Worm (Caenorhabditis elegans) whole organism, L1 larva: ENCODE data around the gene R02D5.7.
"Not testable (repeated sequence)": the region's sequence is repeated elsewhere in the genome, so short reads cannot be mapped to it uniquely, and the experiment has no call there.

Experiments
- ceh-63 ChIP-seq: fragments of 200-800 bp; sonication (Bioruptor generic); optimal IDR thresholded peaks from 2 replicates; lab custom pipeline; 2018; ENCODE audit warnings: mild to moderate bottlenecking, missing genetic modification characterization, missing compliant biosample characterization
- efl-1 ChIP-seq, 4 experiments: fragments of 150-350 bp; optimal IDR thresholded peaks in 3 of 4; peaks in 1 of 4; 1 replicate in 1 of 4; 2 replicates in 3 of 4; lab custom pipeline; 2014; ENCODE audit warnings: missing biosample characterization in 2 of 4, missing genetic modification characterization in 2 of 4, missing genetic modification reagents in 2 of 4
- egl-13 ChIP-seq: sonication (generic microtip); optimal IDR thresholded peaks from 2 replicates; lab custom pipeline; 2016; ENCODE audit warnings: missing genotype, missing genetic modification reagents, missing genetic modification characterization, missing compliant biosample characterization
- egl-27 ChIP-seq, 2 experiments: fragments of 150-350 bp in 1 of 2; sonication (generic microtip); optimal IDR thresholded peaks; 3 replicates each; lab custom pipeline; 2017 to 2018; ENCODE audit warnings: missing biosample characterization in 2 of 2, missing genetic modification characterization in 2 of 2, missing genetic modification reagents in 2 of 2
- elt-2 ChIP-seq: sonication (generic microtip); optimal IDR thresholded peaks from 2 replicates; lab custom pipeline; 2016; ENCODE audit warnings: missing genetic modification characterization, mild to moderate bottlenecking, inconsistent platforms, missing compliant biosample characterization, missing genetic modification reagents
- elt-3 ChIP-seq, 6 experiments: fragments of 150-350 bp in 1 of 6; sonication (generic microtip); optimal IDR thresholded peaks; 2 replicates each; lab custom pipeline; 2017 to 2018; ENCODE audit warnings: missing biosample characterization in 6 of 6, missing genetic modification characterization in 6 of 6, inconsistent platforms in 1 of 6
- fkh-4 ChIP-seq: sonication (generic microtip); optimal IDR thresholded peaks from 2 replicates; lab custom pipeline; 2016; ENCODE audit warnings: missing compliant biosample characterization, missing genetic modification characterization, borderline replicate concordance
- grh-1 ChIP-seq: fragments of 200-800 bp; sonication (Bioruptor generic); IDR thresholded peaks from 2 replicates; pipeline ENCODE4 v1.3.6; 2022; ENCODE audit warnings: missing genetic modification reagents, missing genetic modification characterization, missing compliant biosample characterization
- isw-1 ChIP-seq: fragments of 200-800 bp; sonication (Bioruptor generic); IDR thresholded peaks from 2 replicates; pipeline ENCODE4 v1.3.6; 2022; ENCODE audit warnings: missing genetic modification characterization, missing compliant biosample characterization
- lin-15B ChIP-seq: fragments of 150-350 bp; sonication (generic microtip); optimal IDR thresholded peaks from 3 replicates; lab custom pipeline; 2014; ENCODE audit warnings: missing biosample characterization, missing genetic modification characterization
- lin-39 ChIP-seq: fragments of 150-350 bp; optimal IDR thresholded peaks from 2 replicates; lab custom pipeline; 2014; ENCODE audit warnings: missing biosample characterization, missing genetic modification reagents, missing genetic modification characterization
- mab-9 ChIP-seq: fragments of 200-800 bp; sonication (Bioruptor generic); IDR thresholded peaks from 2 replicates; pipeline ENCODE4 v1.3.6; 2022; ENCODE audit warnings: missing genetic modification reagents, missing genetic modification characterization, missing compliant biosample characterization
- mep-1 ChIP-seq: fragments of 150-350 bp; optimal IDR thresholded peaks from 2 replicates; lab custom pipeline; 2014; ENCODE audit warnings: missing biosample characterization, missing genetic modification characterization
- nhr-11 ChIP-seq: fragments of 150-350 bp; optimal IDR thresholded peaks from 2 replicates; lab custom pipeline; 2014; ENCODE audit warnings: missing biosample characterization, missing genetic modification characterization
- nhr-20 ChIP-seq: sonication (generic microtip); optimal IDR thresholded peaks from 2 replicates; lab custom pipeline; 2016; ENCODE audit warnings: mild to moderate bottlenecking, missing genetic modification characterization, missing compliant biosample characterization
- nhr-71 ChIP-seq: sonication (generic microtip); optimal IDR thresholded peaks from 2 replicates; lab custom pipeline; 2016; ENCODE audit warnings: mild to moderate bottlenecking, missing genetic modification characterization, moderate library complexity, missing compliant biosample characterization
- nhr-90 ChIP-seq: sonication (generic microtip); optimal IDR thresholded peaks from 2 replicates; lab custom pipeline; 2016; ENCODE audit warnings: mild to moderate bottlenecking, missing genetic modification characterization, missing compliant biosample characterization; ENCODE audit not compliant: poor library complexity
- pax-3 ChIP-seq: fragments of 200-800 bp; sonication (Bioruptor generic); optimal IDR thresholded peaks from 2 replicates; lab custom pipeline; 2018; ENCODE audit warnings: mild to moderate bottlenecking, missing genetic modification characterization, moderate library complexity, missing compliant biosample characterization
- pqm-1 ChIP-seq: sonication (generic microtip); optimal IDR thresholded peaks from 3 replicates; lab custom pipeline; 2017; ENCODE audit warnings: missing biosample characterization, missing genetic modification characterization
- skn-1 ChIP-seq: fragments of 150-350 bp; optimal IDR thresholded peaks from 2 replicates; lab custom pipeline; 2014; ENCODE audit warnings: missing biosample characterization, missing genetic modification characterization
- snpc-4 ChIP-seq: fragments of 150-350 bp; optimal IDR thresholded peaks from 2 replicates; lab custom pipeline; 2014; ENCODE audit warnings: missing biosample characterization, missing genetic modification characterization
- swsn-7 ChIP-seq: sonication (generic microtip); optimal IDR thresholded peaks from 2 replicates; lab custom pipeline; 2016; ENCODE audit warnings: missing genetic modification characterization, missing compliant biosample characterization
- tbx-2 ChIP-seq: sonication (generic microtip); optimal IDR thresholded peaks from 2 replicates; lab custom pipeline; 2016; ENCODE audit warnings: missing genetic modification characterization, missing compliant biosample characterization
- tlp-1 ChIP-seq: fragments of 150-350 bp; optimal IDR thresholded peaks from 2 replicates; lab custom pipeline; 2014; ENCODE audit warnings: missing biosample characterization, missing genetic modification characterization
- unc-30 ChIP-seq: sonication (generic microtip); optimal IDR thresholded peaks from 2 replicates; lab custom pipeline; 2017; ENCODE audit warnings: missing biosample characterization, missing genetic modification characterization
- unc-62 ChIP-seq: fragments of 150-350 bp; optimal IDR thresholded peaks from 2 replicates; lab custom pipeline; 2014; ENCODE audit warnings: missing biosample characterization, missing genetic modification reagents, missing genetic modification characterization
- unc-86 ChIP-seq: sonication (generic microtip); optimal IDR thresholded peaks from 2 replicates; lab custom pipeline; 2016; ENCODE audit warnings: missing genetic modification characterization, missing compliant biosample characterization
- zag-1 ChIP-seq: fragments of 150-350 bp; optimal IDR thresholded peaks from 2 replicates; lab custom pipeline; 2014; ENCODE audit warnings: missing biosample characterization, missing genetic modification characterization
- zip-4 ChIP-seq: fragments of 200-800 bp; sonication (Bioruptor generic); optimal IDR thresholded peaks from 2 replicates; lab custom pipeline; 2018; ENCODE audit warnings: mild to moderate bottlenecking, missing genetic modification characterization, moderate library complexity, missing compliant biosample characterization

The R02D5.7 gene

ce11 chrV:14468196-14468874 is 13.0 kb downstream of the R02D5.7 start, which contains the start of gene srz-97 (continued):
- TF ChIP-seq grh-1 (GFP tag; lab: Robert Waterston, UW) (peak; percentile 65), swsn-7 (tag; lab: Kevin White, UChicago) (peak; percentile 58), nhr-11 (tag; lab: Kevin White, UChicago) (no peak)

ce11 chrV:14464368-14464767 is 16.9 kb downstream of the R02D5.7 start, which contains the start of gene F08H9.4:
F08H9.4 (minus strand) TSS chrV:14464428.
- no peak for TF ChIP-seq unc-62 (GFP tag; lab: Kevin White, UChicago)
- no peak for TF ChIP-seq efl-1 (optimal IDR thresholded peaks at IDR 0.05; lab: Kevin White, UChicago)
- TF ChIP-seq efl-1 (GFP tag; optimal IDR thresholded peaks at IDR 0.05 in 1 of 2; lab: Kevin White, UChicago): no peak
- TF ChIP-seq mep-1 (tag; lab: Kevin White, UChicago): no peak
- TF ChIP-seq egl-13 (tag; lab: Kevin White, UChicago): no peak
- TF ChIP-seq tlp-1 (tag; lab: Kevin White, UChicago): no peak
- no peak for TF ChIP-seq isw-1 (GFP tag; lab: Robert Waterston, UW)
- no peak for TF ChIP-seq zip-4 (GFP tag; lab: Kevin White, UChicago)
- no peak for TF ChIP-seq fkh-4 (tag; lab: Kevin White, UChicago)
- no peak for TF ChIP-seq egl-27 (tag; optimal IDR thresholded peaks at IDR 0.05; lab: Kevin White, UChicago)

- TF ChIP-seq elt-2 (tag; lab: Kevin White, UChicago) (peak; percentile 85), snpc-4 (tag; lab: Kevin White, UChicago) (peak; percentile 86), nhr-20 (tag; lab: Kevin White, UChicago) (peak; percentile 9), nhr-90 (tag; lab: Kevin White, UChicago) (peak; percentile 26), efl-1 (GFP tag; optimal IDR thresholded peaks at IDR 0.05 in 1 of 2; lab: Kevin White, UChicago) (peak in 1 of 2 experiments; percentile 84), nhr-71 (tag; lab: Kevin White, UChicago) (peak; percentile 16)
- not testable (repeated sequence) for TF ChIP-seq efl-1 (optimal IDR thresholded peaks at IDR 0.05; lab: Kevin White, UChicago)
- TF ChIP-seq, all 84 proteins: peak for 6; not testable (repeated sequence) for 78
These were observed 18.2 kb downstream of the R02D5.7 start, which contains the start of gene F08H9.3 for ce11 chrV:14463087-14463486. F08H9.3 (minus strand) TSS chrV:14463338.

- peak; percentile 1 for TF ChIP-seq skn-1
- no peak for TF ChIP-seq fkh-4 (tag; lab: Kevin White, UChicago)
- TF ChIP-seq tbx-2 (tag; lab: Kevin White, UChicago): no peak
- no peak for TF ChIP-seq pqm-1
- TF ChIP-seq unc-30 (tag; lab: Kevin White, UChicago): no peak
- TF ChIP-seq zag-1: no peak
- TF ChIP-seq, all 84 proteins: peak for 1
These were observed 18.6 kb downstream of the R02D5.7 start for ce11 chrV:14462653-14463052.

ce11 chrV:14460615-14461102 is 20.6 kb downstream of the R02D5.7 start, which contains the start of gene F08H9.2:
F08H9.2 (plus strand) TSS chrV:14460665.
- TF ChIP-seq elt-3 (tag; optimal IDR thresholded peaks at IDR 0.05; lab: Kevin White, UChicago) (no peak), swsn-7 (tag; lab: Kevin White, UChicago) (no peak), lin-39 (tag; lab: Kevin White, UChicago) (no peak), pax-3 (tag; lab: Kevin White, UChicago) (no peak), unc-86 (tag; lab: Kevin White, UChicago) (no peak), snpc-4 (tag; lab: Kevin White, UChicago) (no peak), ceh-63 (GFP tag; lab: Kevin White, UChicago) (no peak), lin-15B (tag; lab: Kevin White, UChicago) (no peak), mab-9 (no peak)
